Worm (Caenorhabditis elegans) whole organism, midembryonic: ENCODE measurements around the gene acs-5.

ENCODE experiments used
- T22C8.4 ChIP-seq: fragments of 200-800 bp; sonication (Bioruptor generic); IDR thresholded peaks from 2 replicates; pipeline ENCODE4 v1.3.6; 2022; ENCODE audit warnings: missing genetic modification characterization, missing compliant biosample characterization
- cog-1 ChIP-seq: sonication (generic microtip); optimal IDR thresholded peaks from 2 replicates; lab custom pipeline; 2016; ENCODE audit warnings: missing genetic modification characterization, missing compliant biosample characterization
- flt-1 ChIP-seq: fragments of 200-800 bp; sonication (Bioruptor generic); IDR thresholded peaks from 2 replicates; pipeline ENCODE4 v1.3.6; 2022; ENCODE audit warnings: missing genetic modification characterization, missing compliant biosample characterization
- klf-2 ChIP-seq: fragments of 200-800 bp; sonication (Bioruptor generic); conservative IDR thresholded peaks from 2 replicates; pipeline ENCODE4 v1.3.6; 2022; ENCODE audit warnings: missing genetic modification reagents, missing genetic modification characterization, missing compliant biosample characterization
- med-1 ChIP-seq: sonication (generic microtip); optimal IDR thresholded peaks from 2 replicates; lab custom pipeline; 2017; ENCODE audit warnings: missing genetic modification characterization, mild to moderate bottlenecking, missing compliant biosample characterization, antibody characterized with exemption, missing genetic modification reagents; ENCODE audit not compliant: insufficient read depth
- ref-1 ChIP-seq: fragments of 200-800 bp; sonication (Bioruptor generic); conservative IDR thresholded peaks from 2 replicates; pipeline ENCODE4 v1.3.6; 2022; ENCODE audit warnings: missing genetic modification reagents, missing genetic modification characterization, missing compliant biosample characterization
- tab-1 ChIP-seq: fragments of 200-800 bp; sonication (Bioruptor generic); IDR thresholded peaks from 2 replicates; pipeline ENCODE4 v1.3.6; 2022; ENCODE audit warnings: missing genetic modification characterization, missing compliant biosample characterization
- ztf-23 ChIP-seq: fragments of 200-800 bp; sonication (Bioruptor generic); IDR thresholded peaks from 2 replicates; pipeline ENCODE4 v1.3.6; 2022; ENCODE audit warnings: missing genetic modification reagents, missing genetic modification characterization, missing compliant biosample characterization
- ztf-29 ChIP-seq: fragments of 200-800 bp; sonication (Bioruptor generic); IDR thresholded peaks from 2 replicates; pipeline ENCODE4 v1.3.6; 2022; ENCODE audit warnings: missing genetic modification reagents, missing genetic modification characterization, missing compliant biosample characterization

Gene acs-5

DNA sequence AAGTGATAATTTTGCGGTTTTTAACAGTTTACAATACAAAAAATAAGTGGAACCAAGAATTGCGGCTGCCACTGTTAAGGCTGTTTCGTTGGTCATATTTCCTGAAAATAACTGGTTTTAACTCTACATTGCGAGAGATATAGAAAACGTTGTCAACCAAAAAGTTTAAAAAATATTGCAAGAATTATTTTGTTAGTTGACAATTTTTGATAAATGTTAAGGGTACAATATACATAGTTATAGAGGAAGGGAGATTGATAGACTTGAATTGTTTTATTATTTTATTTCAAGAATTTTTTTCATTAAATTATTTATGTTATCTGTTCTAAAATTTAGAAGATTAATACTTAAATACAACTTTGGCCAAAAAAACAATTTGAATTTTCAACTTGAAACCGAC lies at the start of gene acs-5:
Gene acs-5, minus strand, starts transcription at position 101 of the 400 bp plus-strand sequence.
- no peak for TF ChIP-seq tab-1 (GFP tag; lab: Robert Waterston, UW)
- no peak for TF ChIP-seq med-1
- no peak for TF ChIP-seq cog-1 (tag; lab: Kevin White, UChicago)
- no peak for TF ChIP-seq klf-2 (GFP tag; lab: Robert Waterston, UW)
- no peak for TF ChIP-seq flt-1 (GFP tag; lab: Robert Waterston, UW)
- no peak for TF ChIP-seq ztf-29 (GFP tag; lab: Robert Waterston, UW)

- TF ChIP-seq T22C8.4 (GFP tag; lab: Robert Waterston, UW), result 0 out of 2 replicates have a peak, but pooled peaks have one; percentile 26
- peak; percentile 73 for TF ChIP-seq tab-1 (GFP tag; lab: Robert Waterston, UW)
- TF ChIP-seq klf-2 (GFP tag; lab: Robert Waterston, UW), result 0 out of 2 replicates have a peak, but pooled peaks have one; percentile 17
Observed at ce11 chrIII:13585136-13585535, 41.8 kb upstream of the acs-5 start.

DNA sequence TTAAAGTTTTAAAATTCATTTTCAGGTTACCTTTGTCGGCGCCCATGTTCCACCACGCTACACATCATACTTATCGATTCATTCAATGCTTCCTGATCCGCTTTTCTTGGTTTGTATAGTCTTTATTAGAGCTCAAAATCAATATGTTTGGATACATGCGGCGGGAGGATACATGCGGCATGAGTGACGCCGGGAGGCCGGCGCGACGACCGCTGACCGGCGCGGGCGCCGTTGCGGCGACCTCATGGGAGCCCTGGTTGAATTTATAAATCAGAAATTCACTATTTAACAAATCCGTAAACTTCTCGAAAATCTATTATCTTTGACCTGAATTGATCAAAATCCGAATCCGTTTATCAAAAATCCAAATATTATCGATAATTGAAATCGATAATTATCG lies 38.4 kb upstream of the acs-5 start:
- TF ChIP-seq cog-1 (tag; lab: Kevin White, UChicago), result no peak
- TF ChIP-seq ref-1 (GFP tag; lab: Robert Waterston, UW), result no peak
- no peak for TF ChIP-seq med-1
- TF ChIP-seq klf-2 (GFP tag; lab: Robert Waterston, UW), result no peak
- TF ChIP-seq tab-1 (GFP tag; lab: Robert Waterston, UW), result no peak
- no peak for TF ChIP-seq flt-1 (GFP tag; lab: Robert Waterston, UW)
- TF ChIP-seq ztf-23, result no peak
- TF ChIP-seq ztf-29 (GFP tag; lab: Robert Waterston, UW), result no peak
- no peak for TF ChIP-seq T22C8.4 (GFP tag; lab: Robert Waterston, UW)

DNA sequence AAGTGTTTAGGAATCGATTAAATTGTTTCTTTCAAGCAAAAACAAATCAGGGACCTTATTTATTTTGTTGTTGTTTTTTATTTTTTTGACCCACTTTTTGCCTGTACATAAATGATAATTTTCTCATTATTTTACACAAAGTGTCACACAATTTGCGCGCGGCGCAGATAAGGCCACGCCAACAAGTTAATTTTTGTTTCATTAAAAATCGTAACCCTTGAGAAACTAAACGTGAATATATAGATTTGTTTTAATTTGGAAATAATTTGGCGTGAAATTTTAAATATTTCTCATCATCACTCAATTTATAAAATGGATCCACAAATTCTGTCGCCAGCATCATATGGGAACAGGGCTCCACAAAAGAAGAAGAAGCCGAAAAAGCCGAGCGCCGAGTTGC lies 37.2 kb upstream of the acs-5 start, which contains the start of gene T05D4.5:
Gene T05D4.5, plus strand, starts transcription at position 301 of the 400 bp plus-strand sequence.
- TF ChIP-seq flt-1 (GFP tag; lab: Robert Waterston, UW), result no peak
- TF ChIP-seq cog-1 (tag; lab: Kevin White, UChicago), result no peak
- TF ChIP-seq klf-2 (GFP tag; lab: Robert Waterston, UW), result no peak
- TF ChIP-seq tab-1 (GFP tag; lab: Robert Waterston, UW), result no peak
- TF ChIP-seq ztf-29 (GFP tag; lab: Robert Waterston, UW), result no peak
- no peak for TF ChIP-seq ref-1 (GFP tag; lab: Robert Waterston, UW)
- no peak for TF ChIP-seq T22C8.4 (GFP tag; lab: Robert Waterston, UW)
- no peak for TF ChIP-seq med-1
- no peak for TF ChIP-seq ztf-23

- TF ChIP-seq cog-1 (tag; lab: Kevin White, UChicago) (no peak), klf-2 (GFP tag; lab: Robert Waterston, UW) (no peak), flt-1 (GFP tag; lab: Robert Waterston, UW) (no peak), tab-1 (GFP tag; lab: Robert Waterston, UW) (no peak), ztf-23 (no peak), ztf-29 (GFP tag; lab: Robert Waterston, UW) (no peak)
Observed at ce11 chrIII:13580076-13580475, 36.7 kb upstream of the acs-5 start.

DNA sequence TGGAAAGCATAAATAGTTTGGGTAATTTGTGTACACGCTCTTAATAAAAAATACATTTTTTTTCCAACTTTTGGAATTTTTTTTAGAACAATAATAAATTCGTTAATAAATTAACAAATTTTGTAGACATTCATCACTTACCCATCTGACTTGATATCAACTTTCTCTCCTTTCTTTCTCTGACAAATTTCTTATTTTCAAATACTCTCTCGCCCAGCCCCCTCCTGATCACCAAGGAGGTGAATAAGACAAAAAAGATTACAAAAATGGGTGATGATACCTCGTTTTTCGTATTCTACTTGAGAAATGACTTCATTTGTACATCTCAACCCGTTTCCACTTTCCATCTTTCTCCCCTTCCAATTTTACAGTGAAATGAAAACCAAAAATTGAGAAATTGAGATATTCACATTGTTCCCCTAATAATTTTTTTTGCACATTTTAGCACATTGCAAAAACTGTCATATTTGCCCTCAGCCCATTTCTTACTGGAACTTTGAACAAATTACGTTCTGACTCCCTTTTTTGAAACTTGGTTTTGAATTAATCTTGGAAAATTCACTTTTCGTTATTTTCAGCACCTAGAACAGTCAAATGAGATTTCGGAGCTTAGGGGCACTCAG lies 32.4 kb upstream of the acs-5 start, which contains the start of gene osm-7:
Gene osm-7, plus strand, starts transcription at position 573 of the 623 bp plus-strand sequence.
- TF ChIP-seq ztf-23 (no peak), cog-1 (tag; lab: Kevin White, UChicago) (no peak), ztf-29 (GFP tag; lab: Robert Waterston, UW) (no peak), klf-2 (GFP tag; lab: Robert Waterston, UW) (no peak), ref-1 (GFP tag; lab: Robert Waterston, UW) (no peak), med-1 (no peak), T22C8.4 (GFP tag; lab: Robert Waterston, UW) (no peak), tab-1 (GFP tag; lab: Robert Waterston, UW) (no peak), flt-1 (GFP tag; lab: Robert Waterston, UW) (no peak)

ce11 chrIII:13570347-13570746 lies 27.0 kb upstream of the acs-5 start, which contains the start of gene exc-12:
TSS of gene exc-12 (minus strand) at chrIII:13570447.
- TF ChIP-seq T22C8.4 (GFP tag; lab: Robert Waterston, UW) (no peak), klf-2 (GFP tag; lab: Robert Waterston, UW) (no peak), ztf-23 (no peak), ref-1 (GFP tag; lab: Robert Waterston, UW) (no peak), med-1 (no peak), cog-1 (tag; lab: Kevin White, UChicago) (no peak), tab-1 (GFP tag; lab: Robert Waterston, UW) (no peak), ztf-29 (GFP tag; lab: Robert Waterston, UW) (no peak), flt-1 (GFP tag; lab: Robert Waterston, UW) (no peak)

DNA sequence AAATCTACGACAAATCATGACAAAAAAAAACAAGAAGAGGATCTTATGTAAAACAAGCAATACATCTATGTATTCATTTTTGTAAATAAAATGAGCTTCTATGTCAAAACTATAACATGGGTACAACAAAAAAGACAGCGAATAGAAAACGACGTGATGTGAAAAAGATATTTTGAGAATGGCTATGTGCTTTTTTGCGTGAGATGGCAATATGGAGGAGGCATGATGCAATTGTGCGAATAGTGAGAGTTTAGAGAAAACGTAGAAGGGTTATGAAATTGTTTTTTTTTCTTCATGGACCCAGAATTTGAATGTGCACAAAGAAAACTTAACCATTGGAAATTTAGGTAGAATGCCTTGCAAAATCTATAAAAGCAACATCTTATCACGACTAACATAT lies 22.6 kb upstream of the acs-5 start:
- TF ChIP-seq T22C8.4 (GFP tag; lab: Robert Waterston, UW), result no peak
- TF ChIP-seq klf-2 (GFP tag; lab: Robert Waterston, UW), result no peak
- TF ChIP-seq tab-1 (GFP tag; lab: Robert Waterston, UW), result no peak
- TF ChIP-seq cog-1 (tag; lab: Kevin White, UChicago), result no peak
- TF ChIP-seq flt-1 (GFP tag; lab: Robert Waterston, UW), result no peak
- no peak for TF ChIP-seq med-1
- TF ChIP-seq ztf-29 (GFP tag; lab: Robert Waterston, UW), result no peak
- TF ChIP-seq ref-1 (GFP tag; lab: Robert Waterston, UW), result no peak
- no peak for TF ChIP-seq ztf-23

- TF ChIP-seq ref-1 (GFP tag; lab: Robert Waterston, UW), result no peak
- TF ChIP-seq flt-1 (GFP tag; lab: Robert Waterston, UW), result 0 out of 2 replicates have a peak, but pooled peaks have one; percentile 35
- peak; percentile 44; the same call in 1 of the 2 replicates for TF ChIP-seq T22C8.4 (GFP tag; lab: Robert Waterston, UW)
Observed at ce11 chrIII:13564929-13565328, 21.6 kb upstream of the acs-5 start, which contains the start of gene aldo-1. TSS of gene aldo-1 (minus strand) at chrIII:13564937.
